Worm (Caenorhabditis elegans) whole organism, midembryonic: Measurements from ENCODE around the gene rcat-1.

Source experiments
- T22C8.4 ChIP-seq: fragments of 200-800 bp; sonication (Bioruptor generic); IDR thresholded peaks from 2 replicates; pipeline ENCODE4 v1.3.6; 2022; ENCODE audit warnings: missing genetic modification characterization, missing compliant biosample characterization
- cog-1 ChIP-seq: sonication (generic microtip); optimal IDR thresholded peaks from 2 replicates; lab custom pipeline; 2016; ENCODE audit warnings: missing genetic modification characterization, missing compliant biosample characterization
- flt-1 ChIP-seq: fragments of 200-800 bp; sonication (Bioruptor generic); IDR thresholded peaks from 2 replicates; pipeline ENCODE4 v1.3.6; 2022; ENCODE audit warnings: missing genetic modification characterization, missing compliant biosample characterization
- klf-2 ChIP-seq: fragments of 200-800 bp; sonication (Bioruptor generic); conservative IDR thresholded peaks from 2 replicates; pipeline ENCODE4 v1.3.6; 2022; ENCODE audit warnings: missing genetic modification reagents, missing genetic modification characterization, missing compliant biosample characterization
- med-1 ChIP-seq: sonication (generic microtip); optimal IDR thresholded peaks from 2 replicates; lab custom pipeline; 2017; ENCODE audit warnings: missing genetic modification characterization, mild to moderate bottlenecking, missing compliant biosample characterization, antibody characterized with exemption, missing genetic modification reagents; ENCODE audit not compliant: insufficient read depth
- ref-1 ChIP-seq: fragments of 200-800 bp; sonication (Bioruptor generic); conservative IDR thresholded peaks from 2 replicates; pipeline ENCODE4 v1.3.6; 2022; ENCODE audit warnings: missing genetic modification reagents, missing genetic modification characterization, missing compliant biosample characterization
- tab-1 ChIP-seq: fragments of 200-800 bp; sonication (Bioruptor generic); IDR thresholded peaks from 2 replicates; pipeline ENCODE4 v1.3.6; 2022; ENCODE audit warnings: missing genetic modification characterization, missing compliant biosample characterization
- ztf-23 ChIP-seq: fragments of 200-800 bp; sonication (Bioruptor generic); IDR thresholded peaks from 2 replicates; pipeline ENCODE4 v1.3.6; 2022; ENCODE audit warnings: missing genetic modification reagents, missing genetic modification characterization, missing compliant biosample characterization
- ztf-29 ChIP-seq: fragments of 200-800 bp; sonication (Bioruptor generic); IDR thresholded peaks from 2 replicates; pipeline ENCODE4 v1.3.6; 2022; ENCODE audit warnings: missing genetic modification reagents, missing genetic modification characterization, missing compliant biosample characterization

Gene rcat-1

DNA sequence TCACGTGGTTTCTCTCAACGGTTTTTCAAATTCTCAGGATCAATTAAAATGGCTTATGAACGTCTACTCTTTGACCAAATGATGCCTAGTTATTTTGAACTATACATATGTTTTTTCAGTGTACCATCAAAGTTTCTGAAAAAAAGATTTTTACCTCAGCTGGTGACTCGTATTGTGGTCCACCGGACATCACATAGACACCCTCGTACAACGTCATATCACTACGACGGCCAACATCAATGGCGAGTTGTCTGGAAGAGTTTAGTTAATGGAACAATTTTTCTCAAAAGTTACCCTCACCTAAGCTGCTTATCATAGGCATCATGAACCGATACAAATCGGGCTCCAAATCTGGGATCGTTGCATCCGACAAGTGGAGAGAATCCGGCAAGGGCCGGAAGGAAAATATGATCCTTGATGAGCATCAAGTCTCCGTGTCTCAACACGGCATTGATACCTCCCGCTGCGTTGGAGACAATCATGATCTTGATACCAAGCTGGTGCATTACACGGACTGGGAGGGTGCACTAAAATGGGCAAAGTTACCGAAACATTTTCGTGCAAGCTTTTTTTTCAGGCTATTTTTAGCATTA is 38.0 kb upstream of the rcat-1 start:
- TF ChIP-seq ztf-23 (GFP tag; lab: Robert Waterston, UW) (no peak), ref-1 (GFP tag; lab: Robert Waterston, UW) (no peak), klf-2 (GFP tag; lab: Robert Waterston, UW) (no peak), T22C8.4 (GFP tag; lab: Robert Waterston, UW) (no peak), tab-1 (no peak), cog-1 (tag; lab: Kevin White, UChicago) (no peak), ztf-29 (GFP tag; lab: Robert Waterston, UW) (no peak), flt-1 (no peak), med-1 (no peak)

DNA sequence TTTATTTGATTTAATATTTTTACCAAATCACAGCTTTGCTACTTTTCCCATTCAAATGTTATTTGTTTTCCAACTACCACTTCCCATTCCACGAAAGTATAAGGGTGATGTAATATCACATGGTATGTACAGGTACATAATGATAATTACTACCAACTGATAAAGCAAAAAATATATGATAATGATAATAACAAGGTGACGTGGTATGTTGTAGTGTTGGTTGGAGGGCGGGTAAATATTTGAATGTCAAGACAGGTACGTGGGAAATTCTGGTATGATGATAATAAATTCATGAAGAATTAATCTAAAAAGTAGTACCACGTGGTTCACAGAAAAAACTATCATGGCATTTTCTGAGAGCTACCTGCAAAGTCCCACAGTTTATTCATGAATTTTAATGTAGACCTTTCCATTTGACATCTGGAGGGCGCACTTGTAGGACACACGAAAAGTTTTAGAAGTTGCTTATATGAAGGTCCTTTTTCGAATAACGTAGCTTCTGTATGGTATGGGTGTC is 36.7 kb upstream of the rcat-1 start:
- TF ChIP-seq ref-1 (GFP tag; lab: Robert Waterston, UW) (no peak), cog-1 (tag; lab: Kevin White, UChicago) (no peak), tab-1 (no peak), med-1 (no peak), ztf-29 (GFP tag; lab: Robert Waterston, UW) (no peak), flt-1 (no peak), T22C8.4 (GFP tag; lab: Robert Waterston, UW) (no peak), ztf-23 (GFP tag; lab: Robert Waterston, UW) (no peak), klf-2 (GFP tag; lab: Robert Waterston, UW) (no peak)

ce11 chrIV:291356-291755 is 36.1 kb upstream of the rcat-1 start, which contains the start of gene T21D12.7:
Gene T21D12.7 (minus strand): TSS chrIV:291456.
- TF ChIP-seq ztf-23 (GFP tag; lab: Robert Waterston, UW): no peak
- TF ChIP-seq ref-1 (GFP tag; lab: Robert Waterston, UW): no peak
- TF ChIP-seq flt-1: no peak
- no peak for TF ChIP-seq klf-2 (GFP tag; lab: Robert Waterston, UW)
- TF ChIP-seq tab-1: no peak
- TF ChIP-seq med-1: no peak
- TF ChIP-seq cog-1 (tag; lab: Kevin White, UChicago): no peak
- TF ChIP-seq T22C8.4 (GFP tag; lab: Robert Waterston, UW): no peak

ce11 chrIV:290387-290786 is 35.2 kb upstream of the rcat-1 start:
- no peak for TF ChIP-seq ztf-23 (GFP tag; lab: Robert Waterston, UW)
- no peak for TF ChIP-seq med-1
- no peak for TF ChIP-seq cog-1 (tag; lab: Kevin White, UChicago)
- no peak for TF ChIP-seq flt-1
- no peak for TF ChIP-seq ztf-29 (GFP tag; lab: Robert Waterston, UW)
- no peak for TF ChIP-seq klf-2 (GFP tag; lab: Robert Waterston, UW)
- TF ChIP-seq tab-1: no peak
- no peak for TF ChIP-seq T22C8.4 (GFP tag; lab: Robert Waterston, UW)

DNA sequence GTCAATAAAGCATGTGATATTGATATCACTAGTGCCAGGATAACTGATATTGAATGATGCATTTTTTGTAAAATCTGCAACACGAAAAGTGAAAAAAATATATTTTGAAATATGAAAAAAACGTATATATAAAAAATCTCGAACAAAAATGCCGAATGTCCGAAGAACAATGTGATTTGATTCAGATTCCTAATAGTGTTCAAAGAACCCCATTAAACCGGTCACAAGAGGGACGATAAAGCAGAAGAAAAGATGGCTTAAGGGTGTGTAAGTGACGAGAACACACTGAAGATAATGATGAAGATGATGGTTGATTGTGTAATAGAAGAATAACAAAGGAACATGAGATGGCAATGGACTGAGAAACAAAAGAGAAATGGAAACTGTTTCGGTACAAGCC is 32.8 kb upstream of the rcat-1 start, which contains the start of gene T21D12.14:
T21D12.14 (minus strand) TSS at position 101 of the 400 bp plus-strand sequence.
- TF ChIP-seq ref-1 (GFP tag; lab: Robert Waterston, UW) (no peak), ztf-29 (GFP tag; lab: Robert Waterston, UW) (no peak), tab-1 (no peak), med-1 (no peak), flt-1 (no peak)

- TF ChIP-seq klf-2 (GFP tag; lab: Robert Waterston, UW): no peak
- no peak for TF ChIP-seq ztf-29 (GFP tag; lab: Robert Waterston, UW)
- no peak for TF ChIP-seq flt-1
- TF ChIP-seq ztf-23 (GFP tag; lab: Robert Waterston, UW): no peak
- no peak for TF ChIP-seq T22C8.4 (GFP tag; lab: Robert Waterston, UW)
- TF ChIP-seq med-1: no peak
- TF ChIP-seq cog-1 (tag; lab: Kevin White, UChicago): no peak
- TF ChIP-seq tab-1: no peak
- no peak for TF ChIP-seq ref-1 (GFP tag; lab: Robert Waterston, UW)
Observed at ce11 chrIV:283347-283746, 28.1 kb upstream of the rcat-1 start, which contains the start of gene best-19. Gene best-19 (plus strand): TSS chrIV:283647.

DNA sequence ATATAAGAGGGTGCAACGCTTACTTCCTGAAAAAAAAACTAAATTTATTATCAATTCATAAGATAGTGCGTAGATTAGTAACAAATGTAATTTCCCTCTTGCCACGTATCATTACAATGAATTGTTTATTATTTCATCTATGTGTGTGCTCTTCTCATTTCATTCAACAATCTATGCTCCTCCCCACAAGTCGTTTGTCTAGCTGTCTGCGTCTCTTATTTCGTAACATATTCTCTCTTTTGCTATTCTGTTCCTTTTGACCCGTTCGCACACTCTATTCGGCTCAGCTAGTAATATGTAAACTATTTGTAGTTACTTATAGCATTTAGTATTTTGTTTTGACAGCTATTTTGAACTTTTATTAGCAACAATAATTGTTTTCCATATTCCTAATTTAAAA is 26.8 kb upstream of the rcat-1 start:
- TF ChIP-seq cog-1 (tag; lab: Kevin White, UChicago): no peak
- TF ChIP-seq T22C8.4 (GFP tag; lab: Robert Waterston, UW): no peak
- no peak for TF ChIP-seq tab-1
- TF ChIP-seq ref-1 (GFP tag; lab: Robert Waterston, UW): no peak
- no peak for TF ChIP-seq klf-2 (GFP tag; lab: Robert Waterston, UW)
- TF ChIP-seq med-1: no peak
- no peak for TF ChIP-seq ztf-29 (GFP tag; lab: Robert Waterston, UW)
- no peak for TF ChIP-seq flt-1
- no peak for TF ChIP-seq ztf-23 (GFP tag; lab: Robert Waterston, UW)

ce11 chrIV:281247-281646 is 26.0 kb upstream of the rcat-1 start:
- peak; percentile 38; the same call in 1 of the 2 replicates for TF ChIP-seq ztf-23 (GFP tag; lab: Robert Waterston, UW)

DNA sequence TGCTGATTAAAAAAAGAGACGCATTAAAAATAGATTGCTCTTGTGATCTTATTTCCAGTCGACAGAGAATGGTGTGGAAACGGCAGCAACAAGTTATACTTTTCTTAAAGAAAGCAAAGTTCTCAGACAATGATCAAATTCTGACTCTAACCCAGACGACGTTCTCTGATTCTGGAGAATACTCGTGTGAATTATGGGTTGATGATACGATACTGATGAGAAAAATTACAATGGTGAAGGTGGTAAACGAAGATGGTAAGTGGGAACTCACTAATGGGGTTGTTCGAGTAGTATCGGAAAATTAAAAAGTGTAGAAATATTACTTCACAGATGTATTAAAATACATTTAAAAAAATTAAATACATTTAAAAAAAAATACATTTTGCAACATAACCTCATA is 23.1 kb upstream of the rcat-1 start:
- TF ChIP-seq med-1 (no peak), cog-1 (tag; lab: Kevin White, UChicago) (no peak), tab-1 (no peak), ztf-29 (GFP tag; lab: Robert Waterston, UW) (no peak), klf-2 (GFP tag; lab: Robert Waterston, UW) (no peak), T22C8.4 (GFP tag; lab: Robert Waterston, UW) (no peak), flt-1 (no peak), ztf-23 (GFP tag; lab: Robert Waterston, UW) (no peak), ref-1 (GFP tag; lab: Robert Waterston, UW) (no peak)

- TF ChIP-seq flt-1 (no peak), T22C8.4 (GFP tag; lab: Robert Waterston, UW) (no peak), ref-1 (GFP tag; lab: Robert Waterston, UW) (no peak), klf-2 (GFP tag; lab: Robert Waterston, UW) (no peak), med-1 (no peak), ztf-23 (GFP tag; lab: Robert Waterston, UW) (no peak), cog-1 (tag; lab: Kevin White, UChicago) (no peak), tab-1 (no peak)
Observed at ce11 chrIV:275146-275545, 19.9 kb upstream of the rcat-1 start.
